Fruit fly (Drosophila melanogaster): ENCODE results near the gene Asciz.

Asciz gene

DNA sequence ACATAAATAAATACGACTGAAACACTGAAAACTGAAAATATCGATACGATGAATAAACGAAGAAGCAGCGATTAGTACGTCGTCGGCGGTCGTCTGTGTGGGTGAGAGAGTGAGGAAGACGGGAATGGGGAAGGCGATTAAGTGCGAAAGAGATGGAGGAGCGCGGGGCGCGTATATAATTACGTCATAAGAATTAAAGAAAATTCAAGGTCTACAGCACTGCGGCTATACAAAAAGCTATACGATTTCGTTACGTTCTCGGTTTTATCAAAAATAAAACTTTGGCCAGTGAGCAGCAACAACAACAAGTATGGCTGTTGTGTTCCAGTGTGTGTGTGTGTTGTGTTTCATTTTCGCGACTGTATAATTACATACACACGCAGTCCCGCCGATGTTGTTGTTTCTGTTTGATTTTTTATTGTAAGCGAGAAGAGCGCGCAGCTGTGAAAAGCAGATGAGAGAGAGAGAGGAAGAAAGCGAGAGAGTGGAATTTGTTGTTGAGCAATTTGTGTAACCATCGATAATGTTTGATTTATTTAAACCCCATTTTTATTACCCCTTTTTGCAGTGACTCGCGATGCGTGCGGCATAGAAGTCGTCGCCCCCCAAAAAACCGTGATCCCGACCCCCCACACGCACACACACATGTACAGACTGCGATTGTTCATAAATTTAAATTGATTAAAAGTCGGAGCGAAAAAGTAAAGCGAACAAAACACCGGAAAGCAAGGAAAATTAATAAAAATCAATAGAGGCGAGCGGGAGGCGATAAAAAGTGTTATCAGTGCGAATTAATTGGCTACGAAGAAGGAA is 16.8 kb downstream of the Asciz start (continued):
- no peak; the same call in 2 of the 3 replicates for TF ChIP-seq zen2 (GFP tag; IDR thresholded peaks at IDR 0.05; ENCODE audit: partially characterized antibody)
- no peak for TF ChIP-seq CG2712 (tag; optimal IDR thresholded peaks at IDR 0.05)
- no peak for TF ChIP-seq NC2β (GFP tag; optimal IDR thresholded peaks at IDR 0.05)
- TF ChIP-seq CG13424 (tag; optimal IDR thresholded peaks at IDR 0.05), result no peak
- TF ChIP-seq Tbp (GFP tag; optimal IDR thresholded peaks at IDR 0.05), result no peak
- TF ChIP-seq CG8388 (GFP tag; optimal IDR thresholded peaks at IDR 0.05), result no peak
- TF ChIP-seq Sin3A (optimal IDR thresholded peaks at IDR 0.05), result no peak
- TF ChIP-seq grn (GFP tag; optimal IDR thresholded peaks at IDR 0.05), result no peak
- TF ChIP-seq CG12071 (GFP tag; optimal IDR thresholded peaks at IDR 0.05), result no peak
- peak; percentile 6 for TF ChIP-seq CG15479 (GFP tag; optimal IDR thresholded peaks at IDR 0.05)
- peak; percentile 65; the same call in 2 of the 3 replicates for TF ChIP-seq so (GFP tag; IDR thresholded peaks at IDR 0.05)
- no peak for TF ChIP-seq CG15601 (tag; optimal IDR thresholded peaks at IDR 0.05)
- TF ChIP-seq dysf (GFP tag; IDR thresholded peaks at IDR 0.05), result no peak
- no peak for TF ChIP-seq Nf-YB (GFP tag; optimal IDR thresholded peaks at IDR 0.05)
- no peak for TF ChIP-seq nau (GFP tag; optimal IDR thresholded peaks at IDR 0.05)
- no peak for TF ChIP-seq gt (GFP tag; IDR thresholded peaks at IDR 0.05)
- no peak for TF ChIP-seq eve (GFP tag; optimal IDR thresholded peaks at IDR 0.05)
- TF ChIP-seq slbo (GFP tag; IDR thresholded peaks at IDR 0.05), result no peak
- no peak for TF ChIP-seq Abd-B (GFP tag; optimal IDR thresholded peaks at IDR 0.05)
- TF ChIP-seq croc (GFP tag; conservative IDR thresholded peaks at IDR 0.05), result no peak
- no peak for TF ChIP-seq CG17802 (tag; optimal IDR thresholded peaks at IDR 0.05)
- no peak for TF ChIP-seq Lhr (GFP tag; optimal IDR thresholded peaks at IDR 0.05)
- no peak for TF ChIP-seq Xbp1 (GFP tag; optimal IDR thresholded peaks at IDR 0.05)
- TF ChIP-seq Lim3 (GFP tag; IDR thresholded peaks at IDR 0.05), result no peak
- TF ChIP-seq Dp (GFP tag; optimal IDR thresholded peaks at IDR 0.05), result no peak
- TF ChIP-seq pfk (GFP tag; optimal IDR thresholded peaks at IDR 0.05), result peak; percentile 30
- no peak for TF ChIP-seq CG2116 (GFP tag; optimal IDR thresholded peaks at IDR 0.05)
- TF ChIP-seq TFAM (GFP tag; optimal IDR thresholded peaks at IDR 0.05), result no peak
- no peak for TF ChIP-seq CG10321 (GFP tag; IDR thresholded peaks at IDR 0.05)
- peak; percentile 25 for TF ChIP-seq nom (GFP tag; optimal IDR thresholded peaks at IDR 0.05)
- no peak for TF ChIP-seq pum (GFP tag; optimal IDR thresholded peaks at IDR 0.05)
- no peak for TF ChIP-seq HLHmδ (GFP tag; optimal IDR thresholded peaks at IDR 0.05)
- no peak for TF ChIP-seq Oli (tag; optimal IDR thresholded peaks at IDR 0.05)
- no peak for TF ChIP-seq sens (GFP tag)
- TF ChIP-seq D19A (tag; optimal IDR thresholded peaks at IDR 0.05), result no peak
- TF ChIP-seq crp (GFP tag; optimal IDR thresholded peaks at IDR 0.05), result no peak
- 0 out of 3 replicates have a peak, but pooled peaks have one; percentile 32 for TF ChIP-seq zfh1 (GFP tag; IDR thresholded peaks at IDR 0.05)
- no peak for TF ChIP-seq jumu (GFP tag; optimal IDR thresholded peaks at IDR 0.05)
- no peak for TF ChIP-seq CG14965 (GFP tag; optimal IDR thresholded peaks at IDR 0.05; ENCODE audit: borderline replicate concordance)
- no peak for TF ChIP-seq al (GFP tag; IDR thresholded peaks at IDR 0.05)
- no peak for TF ChIP-seq Stat92E (GFP tag; optimal IDR thresholded peaks at IDR 0.05)
- TF ChIP-seq Sry-δ (GFP tag; optimal IDR thresholded peaks at IDR 0.05), result no peak
- no peak for TF ChIP-seq pan (optimal IDR thresholded peaks at IDR 0.05)
- no peak for TF ChIP-seq pan (GFP tag; optimal IDR thresholded peaks at IDR 0.05 in 1 of 2, IDR thresholded peaks at IDR 0.05 in 1 of 2)
- no peak for TF ChIP-seq bcd (GFP tag; optimal IDR thresholded peaks at IDR 0.05)
- no peak for TF ChIP-seq wor (GFP tag; IDR thresholded peaks at IDR 0.05)
- TF ChIP-seq CG42726 (GFP tag; IDR thresholded peaks at IDR 0.05; ENCODE audit: partially characterized antibody), result peak; percentile 23; the same call in 1 of the 2 replicates
- TF ChIP-seq Side (GFP tag; optimal IDR thresholded peaks at IDR 0.05), result no peak
- no peak for TF ChIP-seq scrt (GFP tag; optimal IDR thresholded peaks at IDR 0.05)
- no peak for TF ChIP-seq chm (GFP tag; IDR thresholded peaks at IDR 0.05)
